Worm (Caenorhabditis elegans) whole organism, midembryonic: Measurements from ENCODE around the gene F09A5.2.

Source experiments
- T22C8.4 ChIP-seq: fragments of 200-800 bp; sonication (Bioruptor generic); IDR thresholded peaks from 2 replicates; pipeline ENCODE4 v1.3.6; 2022; ENCODE audit warnings: missing genetic modification characterization, missing compliant biosample characterization
- cog-1 ChIP-seq: sonication (generic microtip); optimal IDR thresholded peaks from 2 replicates; lab custom pipeline; 2016; ENCODE audit warnings: missing genetic modification characterization, missing compliant biosample characterization
- flt-1 ChIP-seq: fragments of 200-800 bp; sonication (Bioruptor generic); IDR thresholded peaks from 2 replicates; pipeline ENCODE4 v1.3.6; 2022; ENCODE audit warnings: missing genetic modification characterization, missing compliant biosample characterization
- klf-2 ChIP-seq: fragments of 200-800 bp; sonication (Bioruptor generic); conservative IDR thresholded peaks from 2 replicates; pipeline ENCODE4 v1.3.6; 2022; ENCODE audit warnings: missing genetic modification reagents, missing genetic modification characterization, missing compliant biosample characterization
- med-1 ChIP-seq: sonication (generic microtip); optimal IDR thresholded peaks from 2 replicates; lab custom pipeline; 2017; ENCODE audit warnings: missing genetic modification characterization, mild to moderate bottlenecking, missing compliant biosample characterization, antibody characterized with exemption, missing genetic modification reagents; ENCODE audit not compliant: insufficient read depth
- ref-1 ChIP-seq: fragments of 200-800 bp; sonication (Bioruptor generic); conservative IDR thresholded peaks from 2 replicates; pipeline ENCODE4 v1.3.6; 2022; ENCODE audit warnings: missing genetic modification reagents, missing genetic modification characterization, missing compliant biosample characterization
- tab-1 ChIP-seq: fragments of 200-800 bp; sonication (Bioruptor generic); IDR thresholded peaks from 2 replicates; pipeline ENCODE4 v1.3.6; 2022; ENCODE audit warnings: missing genetic modification characterization, missing compliant biosample characterization
- ztf-23 ChIP-seq: fragments of 200-800 bp; sonication (Bioruptor generic); IDR thresholded peaks from 2 replicates; pipeline ENCODE4 v1.3.6; 2022; ENCODE audit warnings: missing genetic modification reagents, missing genetic modification characterization, missing compliant biosample characterization
- ztf-29 ChIP-seq: fragments of 200-800 bp; sonication (Bioruptor generic); IDR thresholded peaks from 2 replicates; pipeline ENCODE4 v1.3.6; 2022; ENCODE audit warnings: missing genetic modification reagents, missing genetic modification characterization, missing compliant biosample characterization

DNA sequence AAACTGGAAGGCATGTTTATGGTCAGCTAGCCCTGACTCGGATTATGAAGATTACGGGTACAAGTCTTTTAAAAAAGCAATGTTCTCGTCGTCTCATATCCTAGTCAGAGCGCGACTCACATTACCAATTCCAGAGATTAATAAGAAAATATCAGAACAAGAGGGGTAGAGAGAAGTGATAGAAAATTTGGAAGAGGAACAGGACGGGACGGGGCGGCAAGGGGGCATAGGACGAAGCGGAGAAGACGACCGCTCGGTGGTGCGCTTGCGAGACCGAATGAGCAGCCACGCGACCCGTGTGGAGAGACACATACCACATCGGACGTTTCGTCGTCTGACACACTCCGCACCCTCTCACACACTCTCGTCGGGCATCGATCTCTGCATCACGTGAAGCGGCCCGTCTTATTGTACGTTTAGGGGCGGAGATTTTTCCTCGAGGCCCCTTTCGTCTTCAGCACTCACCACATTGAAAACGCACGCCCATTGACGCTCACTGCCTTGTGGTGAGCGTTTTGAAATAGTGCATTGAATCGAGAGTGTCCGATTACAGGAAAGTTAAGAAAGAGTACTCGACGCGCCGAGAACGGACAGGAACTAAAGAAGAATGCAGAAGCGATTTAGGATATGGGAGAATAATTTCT, 10.2 kb downstream of the F09A5.2 start:
- peak; percentile 35; the same call in 1 of the 2 replicates for TF ChIP-seq ztf-29 (GFP tag; lab: Robert Waterston, UW)
- no peak; the same call in 1 of the 2 replicates for TF ChIP-seq ztf-23 (GFP tag; lab: Robert Waterston, UW)
- peak; percentile 73 for TF ChIP-seq T22C8.4 (GFP tag; lab: Robert Waterston, UW)
- 0 out of 2 replicates have a peak, but pooled peaks have one; percentile 9 for TF ChIP-seq ref-1 (GFP tag; lab: Robert Waterston, UW)
- no peak for TF ChIP-seq klf-2
- TF ChIP-seq cog-1 (tag; lab: Kevin White, UChicago) = peak; percentile 87
- TF ChIP-seq flt-1 (GFP tag; lab: Robert Waterston, UW) = peak; percentile 84
- TF ChIP-seq med-1 (GFP tag; lab: Kevin White, UChicago) = no peak
- TF ChIP-seq tab-1 (GFP tag; lab: Robert Waterston, UW) = peak; percentile 79
